Worm (Caenorhabditis elegans) whole organism, mixed stage, embryonic: ENCODE results near the gene unc-103.

Source experiments
- M03D4.4 ChIP-seq: sonication (generic microtip); optimal IDR thresholded peaks from 2 replicates; lab custom pipeline; 2017; ENCODE audit warnings: mild to moderate bottlenecking, missing genetic modification characterization, missing compliant biosample characterization
- bed-3 ChIP-seq: fragments of 200-800 bp; sonication (Bioruptor generic); optimal IDR thresholded peaks from 3 replicates; lab custom pipeline; 2018; ENCODE audit warnings: mild to moderate bottlenecking, missing genetic modification characterization, moderate library complexity, missing compliant biosample characterization
- blmp-1 ChIP-seq: fragments of 150-350 bp; optimal IDR thresholded peaks from 2 replicates; lab custom pipeline; 2014; ENCODE audit warnings: missing biosample characterization, missing genetic modification characterization
- ceh-39 ChIP-seq: fragments of 150-350 bp; optimal IDR thresholded peaks from 2 replicates; lab custom pipeline; 2014; ENCODE audit warnings: missing biosample characterization, missing genetic modification characterization
- ceh-43 ChIP-seq: fragments of 200-800 bp; sonication (Bioruptor generic); optimal IDR thresholded peaks from 2 replicates; lab custom pipeline; 2018; ENCODE audit warnings: mild to moderate bottlenecking, missing genetic modification characterization, moderate library complexity, missing compliant biosample characterization
- ceh-83 ChIP-seq: fragments of 200-800 bp; sonication (Bioruptor generic); optimal IDR thresholded peaks from 2 replicates; lab custom pipeline; 2018; ENCODE audit warnings: mild to moderate bottlenecking, missing genetic modification characterization, missing compliant biosample characterization
- ces-1 ChIP-seq: fragments of 150-350 bp; optimal IDR thresholded peaks from 2 replicates; lab custom pipeline; 2014; ENCODE audit warnings: missing biosample characterization, missing genetic modification reagents, missing genetic modification characterization
- drap-1 ChIP-seq: fragments of 200-800 bp; sonication (Bioruptor generic); optimal IDR thresholded peaks from 3 replicates; lab custom pipeline; 2018; ENCODE audit warnings: mild to moderate bottlenecking, missing genetic modification characterization, missing compliant biosample characterization
- elt-1 ChIP-seq: sonication (generic microtip); optimal IDR thresholded peaks from 2 replicates; lab custom pipeline; 2017; ENCODE audit warnings: missing genetic modification characterization, mild to moderate bottlenecking, missing compliant biosample characterization, antibody characterized with exemption, moderate library complexity, borderline replicate concordance; ENCODE audit not compliant: insufficient read depth
- elt-3 ChIP-seq: fragments of 150-350 bp; optimal IDR thresholded peaks from 2 replicates; lab custom pipeline; 2014; ENCODE audit warnings: missing biosample characterization, missing genetic modification characterization
- flh-1 ChIP-seq: fragments of 200-800 bp; sonication (Bioruptor generic); optimal IDR thresholded peaks from 2 replicates; lab custom pipeline; 2018; ENCODE audit warnings: mild to moderate bottlenecking, missing genetic modification characterization, moderate library complexity, missing compliant biosample characterization
- ham-2 ChIP-seq: fragments of 200-800 bp; sonication (Bioruptor generic); optimal IDR thresholded peaks from 2 replicates; lab custom pipeline; 2018; ENCODE audit warnings: mild to moderate bottlenecking, missing genetic modification characterization, missing compliant biosample characterization
- hlh-1 ChIP-seq: fragments of 150-350 bp; optimal IDR thresholded peaks from 2 replicates; lab custom pipeline; 2014; ENCODE audit warnings: missing biosample characterization, missing genetic modification reagents, missing genetic modification characterization
- lin-13 ChIP-seq: fragments of 150-350 bp; optimal IDR thresholded peaks from 2 replicates; lab custom pipeline; 2014; ENCODE audit warnings: missing biosample characterization, missing genetic modification characterization
- lin-32 ChIP-seq: fragments of 200-800 bp; sonication (Bioruptor generic); optimal IDR thresholded peaks from 2 replicates; lab custom pipeline; 2018; ENCODE audit warnings: mild to moderate bottlenecking, missing genetic modification characterization, missing compliant biosample characterization
- lsy-2 ChIP-seq: fragments of 150-350 bp; optimal IDR thresholded peaks from 2 replicates; lab custom pipeline; 2014; ENCODE audit warnings: missing biosample characterization, missing genetic modification characterization
- mab-5 ChIP-seq: fragments of 150-350 bp; optimal IDR thresholded peaks from 2 replicates; lab custom pipeline; 2014; ENCODE audit warnings: missing biosample characterization, missing genetic modification characterization
- mep-1 ChIP-seq: fragments of 150-350 bp; optimal IDR thresholded peaks from 2 replicates; lab custom pipeline; 2017; ENCODE audit warnings: missing biosample characterization, missing genetic modification reagents, missing genetic modification characterization, inconsistent platforms
- mls-2 ChIP-seq: sonication (generic microtip); optimal IDR thresholded peaks from 2 replicates; lab custom pipeline; 2016; ENCODE audit warnings: mild to moderate bottlenecking, missing genetic modification characterization, moderate library complexity, missing compliant biosample characterization
- nhr-12 ChIP-seq: fragments of 150-350 bp; optimal IDR thresholded peaks from 2 replicates; lab custom pipeline; 2014; ENCODE audit warnings: missing biosample characterization, missing genetic modification characterization
- nhr-2 ChIP-seq: fragments of 150-350 bp; optimal IDR thresholded peaks from 2 replicates; lab custom pipeline; 2014; ENCODE audit warnings: missing biosample characterization, missing genetic modification characterization
- nhr-237 ChIP-seq: fragments of 150-350 bp; optimal IDR thresholded peaks from 2 replicates; lab custom pipeline; 2014; ENCODE audit warnings: missing biosample characterization, missing genetic modification characterization
- nhr-28 ChIP-seq: fragments of 150-350 bp; optimal IDR thresholded peaks from 2 replicates; lab custom pipeline; 2014; ENCODE audit warnings: missing biosample characterization, missing genetic modification characterization
- nhr-76 ChIP-seq: sonication (generic microtip); optimal IDR thresholded peaks from 2 replicates; lab custom pipeline; 2017; ENCODE audit warnings: missing biosample characterization, missing genetic modification characterization
- sem-2 ChIP-seq: fragments of 200-800 bp; sonication (Bioruptor generic); optimal IDR thresholded peaks from 2 replicates; lab custom pipeline; 2018; ENCODE audit warnings: mild to moderate bottlenecking, missing genetic modification characterization, missing compliant biosample characterization
- snpc-4 ChIP-seq: fragments of 150-350 bp; optimal IDR thresholded peaks from 2 replicates; lab custom pipeline; 2014; ENCODE audit warnings: missing biosample characterization, missing genetic modification characterization
- sptf-1 ChIP-seq: sonication (generic microtip); optimal IDR thresholded peaks from 2 replicates; lab custom pipeline; 2017; ENCODE audit warnings: mild to moderate bottlenecking, missing genetic modification characterization, moderate library complexity, missing compliant biosample characterization
- tbx-8 ChIP-seq: fragments of 200-800 bp; sonication (Bioruptor generic); optimal IDR thresholded peaks from 2 replicates; lab custom pipeline; 2018; ENCODE audit warnings: mild to moderate bottlenecking, missing genetic modification characterization, moderate library complexity, missing compliant biosample characterization
- unc-120 ChIP-seq: sonication (generic microtip); optimal IDR thresholded peaks from 2 replicates; lab custom pipeline; 2017; ENCODE audit warnings: missing genetic modification characterization, missing compliant biosample characterization; ENCODE audit not compliant: poor library complexity, severe bottlenecking
- unc-39 ChIP-seq: fragments of 150-350 bp; optimal IDR thresholded peaks from 2 replicates; lab custom pipeline; 2014; ENCODE audit warnings: missing biosample characterization, missing genetic modification characterization
- unc-62 ChIP-seq: fragments of 150-350 bp; optimal IDR thresholded peaks from 2 replicates; lab custom pipeline; 2014; ENCODE audit warnings: missing biosample characterization, missing genetic modification reagents, missing genetic modification characterization
- zip-8 ChIP-seq: fragments of 150-350 bp; optimal IDR thresholded peaks from 2 replicates; lab custom pipeline; 2014; ENCODE audit warnings: missing biosample characterization, missing genetic modification characterization
- ztf-11 ChIP-seq: fragments of 150-350 bp; optimal IDR thresholded peaks from 2 replicates; lab custom pipeline; 2014; ENCODE audit warnings: missing biosample characterization, missing genetic modification characterization

The unc-103 gene

ce11 chrIII:4134059-4134458, 18.9 kb downstream of the unc-103 start:
- no peak for TF ChIP-seq mep-1 (tag; lab: Kevin White, UChicago)
- TF ChIP-seq unc-120 (tag; lab: Kevin White, UChicago): no peak
- no peak for TF ChIP-seq M03D4.4 (tag; lab: Kevin White, UChicago)
- no peak for TF ChIP-seq nhr-237 (tag; lab: Kevin White, UChicago)
- TF ChIP-seq mls-2 (tag; lab: Kevin White, UChicago): no peak
- TF ChIP-seq drap-1: no peak
- no peak for TF ChIP-seq zip-8 (tag; lab: Kevin White, UChicago)
- TF ChIP-seq unc-39 (tag; lab: Kevin White, UChicago): no peak
- no peak for TF ChIP-seq bed-3 (GFP tag; lab: Kevin White, UChicago)
- no peak for TF ChIP-seq ces-1 (GFP tag; lab: Kevin White, UChicago)
- TF ChIP-seq ztf-11 (tag; lab: Kevin White, UChicago): no peak
- TF ChIP-seq tbx-8 (GFP tag; lab: Kevin White, UChicago): no peak
- TF ChIP-seq unc-62 (GFP tag; lab: Kevin White, UChicago): no peak
- no peak for TF ChIP-seq nhr-28 (tag; lab: Kevin White, UChicago)
- TF ChIP-seq hlh-1 (tag; lab: Kevin White, UChicago): no peak
- TF ChIP-seq ceh-43 (GFP tag; lab: Kevin White, UChicago): no peak
- TF ChIP-seq blmp-1 (tag; lab: Kevin White, UChicago): no peak
- no peak for TF ChIP-seq snpc-4

- TF ChIP-seq tbx-8 (GFP tag; lab: Kevin White, UChicago) (no peak), lin-13 (tag; lab: Kevin White, UChicago) (no peak), nhr-12 (tag; lab: Kevin White, UChicago) (no peak), ztf-11 (tag; lab: Kevin White, UChicago) (no peak), nhr-2 (tag; lab: Kevin White, UChicago) (no peak), ceh-83 (GFP tag; lab: Kevin White, UChicago) (no peak), mep-1 (tag; lab: Kevin White, UChicago) (no peak), sem-2 (no peak), nhr-76 (no peak), bed-3 (GFP tag; lab: Kevin White, UChicago) (no peak), elt-3 (tag; lab: Kevin White, UChicago) (no peak), drap-1 (no peak), sptf-1 (no peak), ces-1 (GFP tag; lab: Kevin White, UChicago) (no peak), elt-1 (tag; lab: Kevin White, UChicago) (no peak), blmp-1 (tag; lab: Kevin White, UChicago) (no peak), ceh-43 (GFP tag; lab: Kevin White, UChicago) (no peak), zip-8 (tag; lab: Kevin White, UChicago) (no peak)
Measured at ce11 chrIII:4137180-4137579, 22.0 kb downstream of the unc-103 start.

- no peak for TF ChIP-seq bed-3 (GFP tag; lab: Kevin White, UChicago)
- no peak for TF ChIP-seq snpc-4
Measured at ce11 chrIII:4143170-4143569, 28.0 kb downstream of the unc-103 start.

ce11 chrIII:4150919-4151318, 35.7 kb downstream of the unc-103 start:
- TF ChIP-seq ham-2 (GFP tag; lab: Kevin White, UChicago) (no peak), ceh-39 (tag; lab: Kevin White, UChicago) (peak; percentile 25), lin-13 (tag; lab: Kevin White, UChicago) (no peak), mep-1 (tag; lab: Kevin White, UChicago) (peak; percentile 68), drap-1 (peak; percentile 3), nhr-237 (tag; lab: Kevin White, UChicago) (peak; percentile 26), lsy-2 (tag; lab: Kevin White, UChicago) (peak; percentile 97)

- TF ChIP-seq lsy-2 (tag; lab: Kevin White, UChicago): no peak
- TF ChIP-seq nhr-76: no peak
- TF ChIP-seq lin-32: no peak
- no peak for TF ChIP-seq bed-3 (GFP tag; lab: Kevin White, UChicago)
- no peak for TF ChIP-seq ztf-11 (tag; lab: Kevin White, UChicago)
- TF ChIP-seq zip-8 (tag; lab: Kevin White, UChicago): no peak
- no peak for TF ChIP-seq tbx-8 (GFP tag; lab: Kevin White, UChicago)
- TF ChIP-seq mab-5 (tag; lab: Kevin White, UChicago): no peak
- TF ChIP-seq ceh-83 (GFP tag; lab: Kevin White, UChicago): no peak
- TF ChIP-seq ceh-43 (GFP tag; lab: Kevin White, UChicago): no peak
- no peak for TF ChIP-seq flh-1
- no peak for TF ChIP-seq nhr-2 (tag; lab: Kevin White, UChicago)
- TF ChIP-seq ham-2 (GFP tag; lab: Kevin White, UChicago): no peak
- no peak for TF ChIP-seq blmp-1 (tag; lab: Kevin White, UChicago)
- TF ChIP-seq nhr-237 (tag; lab: Kevin White, UChicago): no peak
- TF ChIP-seq nhr-28 (tag; lab: Kevin White, UChicago): no peak
Measured at ce11 chrIII:4151548-4152104, 36.4 kb downstream of the unc-103 start, which contains the start of the genes wht-3 and har-1. Gene wht-3 (minus strand): TSS chrIII:4151598. Gene har-1 (plus strand): TSS chrIII:4152054.
